Fruit fly (Drosophila melanogaster) whole organism: ENCODE data around the gene Atat.

Experiments
- CG8478 ChIP-seq: fragments of >200 bp; optimal IDR thresholded peaks from 2 replicates; lab custom pipeline; 2018; ENCODE audit warnings: inconsistent platforms
- Dll ChIP-seq: fragments of >200 bp; optimal IDR thresholded peaks from 2 replicates; lab custom pipeline; 2017
- EcR ChIP-seq, 2 experiments: fragments of >200 bp; optimal IDR thresholded peaks; 2 replicates each; lab custom pipeline; 2017; ENCODE audit warnings: missing biosample characterization in 2 of 2, missing genetic modification characterization in 2 of 2, missing genetic modification reagents in 2 of 2
- pan ChIP-seq: fragments of >200 bp; optimal IDR thresholded peaks from 2 replicates; lab custom pipeline; 2017
- psq ChIP-seq: fragments of >200 bp; optimal IDR thresholded peaks from 2 replicates; lab custom pipeline; 2017
- usp ChIP-seq: fragments of >200 bp; optimal IDR thresholded peaks from 2 replicates; lab custom pipeline; 2017; ENCODE audit warnings: missing biosample characterization, missing genetic modification characterization, mixed read lengths

The Atat gene

DNA sequence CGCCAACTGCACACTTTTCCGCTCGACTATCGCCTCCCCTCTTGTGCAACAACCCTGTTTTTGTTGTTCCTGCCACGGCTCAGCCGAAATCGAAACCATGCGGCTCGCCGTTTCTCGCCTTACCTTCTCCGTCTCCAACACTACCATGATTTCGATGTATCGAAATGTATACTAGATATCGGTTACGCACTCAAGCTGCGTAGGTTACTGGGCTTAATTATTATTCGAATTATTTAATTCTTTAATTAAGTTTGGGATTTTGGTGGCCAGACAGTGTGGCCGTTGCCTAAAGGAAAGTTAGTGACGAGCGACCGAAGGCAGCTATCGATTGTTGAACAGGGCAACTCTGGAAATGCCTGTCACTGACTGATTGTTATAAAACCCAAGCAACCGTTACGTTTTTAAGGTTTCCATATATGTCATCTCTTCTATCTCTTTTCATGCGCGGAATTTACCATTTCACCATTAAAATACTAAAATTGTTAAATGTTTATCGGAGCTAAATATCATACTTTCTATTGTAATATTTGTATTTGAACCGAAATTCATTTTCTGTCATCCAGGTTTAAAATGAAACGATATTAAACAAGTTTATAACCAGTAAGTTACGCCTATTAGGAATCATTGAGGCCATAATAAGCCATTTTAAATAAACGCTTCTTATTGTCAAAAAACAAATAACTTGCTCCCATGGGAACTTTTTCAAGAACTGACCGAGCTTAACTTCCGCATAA lies 24.2 kb downstream of the Atat start, which contains the start of gene eIF4E1:
Gene eIF4E1 (minus strand): TSS at position 304 of the 734 bp plus-strand sequence.
- TF ChIP-seq usp (GFP tag; lab: Kevin White, UChicago) (no peak), CG8478 (no peak), Dll (lab: Kevin White, UChicago) (no peak), psq (lab: Kevin White, UChicago) (no peak), EcR (GFP tag; optimal IDR thresholded peaks at IDR 0.05; lab: Kevin White, UChicago) (no peak), pan (no peak)

DNA sequence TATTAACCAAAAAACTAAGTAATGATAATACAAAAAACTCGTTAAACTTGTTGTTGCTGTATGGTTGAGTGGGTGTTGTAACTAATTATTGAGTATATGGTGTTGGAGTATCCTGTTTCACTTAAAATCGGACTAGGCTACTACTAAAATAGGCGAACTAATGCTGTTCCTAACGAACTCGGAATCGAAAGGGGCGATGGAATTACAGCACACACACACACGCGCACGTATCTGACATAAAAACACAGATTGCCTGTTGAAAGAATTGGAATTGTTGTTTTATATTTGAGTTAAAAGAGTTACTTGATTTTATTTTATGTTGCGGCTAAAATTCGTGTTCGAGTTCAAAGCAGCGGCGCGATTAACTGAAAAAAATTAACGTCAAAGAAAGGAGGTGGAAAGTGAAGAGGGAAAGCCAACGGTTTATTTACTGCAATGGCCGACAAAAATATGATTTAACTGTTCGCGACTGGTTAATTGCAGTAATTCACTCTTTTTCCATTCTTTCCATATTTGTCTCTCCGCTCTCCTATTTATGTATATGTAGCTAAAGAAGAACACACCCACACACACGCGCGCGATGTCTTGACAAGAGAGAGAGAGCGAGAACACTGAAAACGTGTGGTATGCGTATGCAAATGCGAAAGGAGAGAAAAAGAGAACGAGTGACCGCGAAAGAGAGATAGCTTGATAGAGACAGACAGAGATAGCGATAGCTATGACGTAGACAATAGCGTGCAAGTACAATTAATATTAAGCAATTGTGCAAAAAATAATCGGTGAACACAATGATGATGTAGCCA lies 25.0 kb downstream of the Atat start:
- no peak for TF ChIP-seq pan
- TF ChIP-seq CG8478, result peak; percentile 48

DNA sequence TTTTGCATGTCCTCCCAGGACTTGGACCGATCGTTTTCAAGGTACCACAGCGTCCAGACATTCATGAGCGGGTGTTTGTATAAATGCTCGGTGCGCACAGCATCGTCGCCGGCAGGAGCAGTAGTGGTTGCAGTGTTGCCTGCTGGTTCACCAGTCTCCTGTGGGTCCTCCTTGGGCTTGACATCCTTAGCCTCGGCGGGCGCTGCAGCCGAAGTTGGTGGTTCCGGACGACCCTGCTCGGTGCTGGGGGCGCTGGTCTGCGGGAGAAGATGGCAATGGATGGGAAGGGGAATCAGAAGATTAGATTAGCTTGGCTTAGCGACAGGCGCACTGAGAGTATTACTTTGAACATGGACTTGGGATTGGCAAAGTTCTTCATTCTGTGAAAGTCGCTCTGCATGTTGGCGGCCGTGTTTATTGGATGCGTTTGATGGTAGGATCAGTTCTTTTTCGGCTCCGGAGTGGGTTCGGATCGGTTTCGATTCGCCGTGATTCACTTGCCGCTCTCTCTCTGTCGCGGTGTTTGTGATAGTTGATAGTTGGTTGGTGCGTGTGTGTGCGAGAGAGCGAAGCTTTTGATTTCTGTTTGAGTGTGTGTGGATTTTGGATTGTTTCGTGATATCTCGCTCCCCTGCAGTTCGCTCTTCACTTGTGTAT lies 25.7 kb downstream of the Atat start:
- TF ChIP-seq pan (no peak), usp (GFP tag; lab: Kevin White, UChicago) (no peak), EcR (GFP tag; optimal IDR thresholded peaks at IDR 0.05; lab: Kevin White, UChicago) (no peak), CG8478 (no peak), Dll (lab: Kevin White, UChicago) (no peak)

DNA sequence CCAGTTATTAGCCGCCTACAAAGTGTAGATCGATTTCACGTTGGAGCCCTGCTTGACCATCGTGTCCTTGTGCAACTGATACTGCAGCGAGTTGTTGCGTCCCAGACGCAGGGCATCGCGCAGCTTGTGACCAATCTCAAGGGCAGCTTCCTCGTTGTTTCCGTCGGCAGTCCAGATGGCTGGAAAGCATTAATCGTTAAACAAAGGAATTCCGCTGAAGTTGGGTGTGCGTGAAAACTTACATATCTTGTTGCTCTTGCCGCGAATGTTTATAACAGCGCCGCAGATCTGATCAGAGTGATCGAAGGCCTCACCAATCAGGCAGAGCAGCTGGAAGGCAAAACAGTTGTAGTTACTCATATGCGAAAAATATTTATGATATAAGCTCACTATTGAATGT lies 26.7 kb downstream of the Atat start:
- TF ChIP-seq Dll (lab: Kevin White, UChicago), result no peak
- TF ChIP-seq EcR (GFP tag; optimal IDR thresholded peaks at IDR 0.05; lab: Kevin White, UChicago), result no peak
- TF ChIP-seq psq (lab: Kevin White, UChicago), result no peak
- TF ChIP-seq pan, result no peak
- no peak for TF ChIP-seq usp (GFP tag; lab: Kevin White, UChicago)

DNA sequence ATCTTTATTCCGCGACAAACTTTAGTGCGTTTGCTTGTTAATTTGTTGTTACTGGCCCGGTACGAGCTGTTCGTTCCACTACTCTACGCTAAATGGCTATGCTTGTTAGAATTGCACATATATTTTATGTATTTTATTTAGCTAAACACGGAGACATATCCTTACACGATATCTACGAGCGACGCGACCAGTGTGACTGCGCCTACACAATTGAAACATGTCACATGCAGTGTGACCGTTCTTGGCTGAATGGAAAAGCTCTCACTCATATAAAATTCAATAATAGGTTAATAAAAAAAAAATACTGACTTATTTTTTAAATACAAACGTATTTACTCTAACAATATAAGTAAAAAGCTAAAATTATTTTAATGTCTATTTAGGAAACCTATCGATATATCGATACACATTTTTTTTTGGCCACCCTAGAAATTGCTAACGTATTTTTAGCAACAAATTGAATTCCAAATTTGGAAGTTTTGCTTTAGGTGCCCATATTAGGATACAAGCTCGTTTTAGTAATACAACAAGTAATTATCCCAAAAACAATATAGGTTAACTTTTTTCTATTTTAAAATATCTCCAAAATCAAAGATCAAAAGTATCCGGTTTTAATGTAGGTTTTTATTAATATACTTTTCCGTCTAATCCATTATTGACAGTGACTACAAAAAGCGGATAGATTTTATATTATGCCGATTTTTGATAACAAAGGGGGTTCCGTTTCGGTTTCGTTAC lies 27.4 kb downstream of the Atat start, which contains the start of gene CG4080:
Gene CG4080 (minus strand): TSS at position 215 of the 738 bp plus-strand sequence.
- TF ChIP-seq psq (lab: Kevin White, UChicago), result no peak
- no peak for TF ChIP-seq EcR (GFP tag; optimal IDR thresholded peaks at IDR 0.05; lab: Kevin White, UChicago)
- no peak for TF ChIP-seq usp (GFP tag; lab: Kevin White, UChicago)
- TF ChIP-seq Dll (lab: Kevin White, UChicago), result no peak
- TF ChIP-seq CG8478, result no peak
- TF ChIP-seq pan, result no peak

DNA sequence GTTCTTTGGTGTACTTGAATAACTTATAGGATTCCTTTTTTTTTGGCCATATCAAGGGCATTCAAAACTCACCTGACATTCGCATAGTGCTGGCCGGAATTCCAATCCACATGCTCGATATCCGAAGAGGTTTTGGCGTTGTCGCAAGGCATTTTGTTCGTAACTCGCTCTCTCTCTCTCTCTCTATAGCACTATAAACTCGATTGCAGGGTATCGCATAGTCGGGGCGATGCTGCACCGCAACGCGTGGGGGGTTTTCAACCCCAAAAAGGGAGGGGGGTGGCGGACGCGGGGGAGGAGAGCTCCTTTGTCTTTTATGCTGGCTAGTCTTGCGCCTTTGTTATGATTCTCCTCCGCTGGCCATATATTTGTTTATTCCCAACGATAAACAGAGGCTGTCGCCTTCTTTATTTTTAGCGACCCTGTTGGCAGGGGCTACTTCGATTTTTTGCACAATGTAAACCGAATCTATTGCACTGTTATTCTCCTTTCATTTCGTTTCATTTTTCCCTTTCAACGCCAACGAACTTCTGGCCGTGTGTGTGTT lies 28.1 kb downstream of the Atat start:
- no peak for TF ChIP-seq usp (GFP tag; lab: Kevin White, UChicago)
- peak in 1 of 2 experiments; percentile 56 for TF ChIP-seq EcR (GFP tag; optimal IDR thresholded peaks at IDR 0.05; lab: Kevin White, UChicago)

DNA sequence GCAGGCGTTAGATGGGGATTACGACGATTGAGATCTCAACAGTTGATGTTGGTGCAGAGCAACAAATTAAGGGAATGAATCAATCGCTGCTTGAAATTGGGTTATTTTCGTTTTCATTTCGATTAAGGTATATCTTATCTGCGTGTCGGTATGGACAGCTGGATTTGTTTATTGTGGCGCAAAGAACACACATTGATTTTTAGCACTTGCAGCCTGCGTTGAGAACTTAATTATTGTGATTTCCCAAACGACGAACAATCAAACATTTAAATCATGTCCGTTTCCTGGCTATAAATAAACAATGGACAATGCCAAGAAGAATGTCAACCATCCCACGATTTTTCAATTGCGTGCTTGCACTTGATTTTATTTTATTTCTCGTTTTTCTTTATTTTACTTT lies 28.5 kb downstream of the Atat start:
- TF ChIP-seq usp (GFP tag; lab: Kevin White, UChicago) (no peak), psq (lab: Kevin White, UChicago) (no peak), EcR (GFP tag; optimal IDR thresholded peaks at IDR 0.05; lab: Kevin White, UChicago) (no peak), CG8478 (no peak), pan (no peak), Dll (lab: Kevin White, UChicago) (no peak)

DNA sequence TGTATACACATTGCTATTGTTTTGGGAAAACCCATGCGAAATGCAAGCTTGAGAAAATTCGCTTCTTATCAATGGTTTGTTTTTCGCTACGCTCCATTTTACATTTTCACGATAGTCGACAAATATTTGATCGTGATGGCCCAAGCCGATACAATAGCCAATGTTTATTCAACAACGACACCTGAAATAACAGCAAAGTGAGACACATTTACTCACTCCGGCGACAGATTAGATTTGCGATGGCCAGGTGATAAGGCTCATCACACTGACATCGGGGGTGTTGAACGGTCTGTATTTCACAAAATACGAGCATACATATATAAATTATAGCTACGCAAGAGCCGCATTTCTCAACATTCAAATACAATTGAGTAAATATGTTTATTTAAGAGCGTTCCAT lies 29.4 kb downstream of the Atat start:
- TF ChIP-seq usp (GFP tag; lab: Kevin White, UChicago) (no peak), EcR (GFP tag; optimal IDR thresholded peaks at IDR 0.05; lab: Kevin White, UChicago) (no peak), psq (lab: Kevin White, UChicago) (no peak)

DNA sequence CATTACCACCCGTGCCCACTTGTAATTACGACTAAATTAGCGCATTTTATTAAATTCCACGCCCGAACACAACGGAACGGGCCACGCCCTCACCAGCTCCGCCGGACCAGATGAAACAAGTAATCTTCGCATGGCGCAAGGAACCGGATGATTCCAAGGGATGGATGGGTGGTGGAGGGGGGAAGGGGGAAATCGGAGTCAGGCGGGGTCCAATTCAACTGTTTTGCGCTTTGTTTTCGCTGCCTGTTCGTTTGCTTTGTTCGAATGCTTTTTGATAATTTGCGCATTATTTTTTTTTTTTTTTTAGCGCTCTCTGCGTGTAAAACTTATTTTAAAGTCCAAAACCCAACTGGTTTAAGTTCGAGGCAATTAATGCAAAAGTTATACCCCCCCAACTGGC lies 29.9 kb downstream of the Atat start:
- TF ChIP-seq usp (GFP tag; lab: Kevin White, UChicago), result no peak
- TF ChIP-seq Dll (lab: Kevin White, UChicago), result no peak
- TF ChIP-seq pan, result no peak
- TF ChIP-seq psq (lab: Kevin White, UChicago), result no peak
- no peak for TF ChIP-seq CG8478
- no peak for TF ChIP-seq EcR (GFP tag; optimal IDR thresholded peaks at IDR 0.05; lab: Kevin White, UChicago)

DNA sequence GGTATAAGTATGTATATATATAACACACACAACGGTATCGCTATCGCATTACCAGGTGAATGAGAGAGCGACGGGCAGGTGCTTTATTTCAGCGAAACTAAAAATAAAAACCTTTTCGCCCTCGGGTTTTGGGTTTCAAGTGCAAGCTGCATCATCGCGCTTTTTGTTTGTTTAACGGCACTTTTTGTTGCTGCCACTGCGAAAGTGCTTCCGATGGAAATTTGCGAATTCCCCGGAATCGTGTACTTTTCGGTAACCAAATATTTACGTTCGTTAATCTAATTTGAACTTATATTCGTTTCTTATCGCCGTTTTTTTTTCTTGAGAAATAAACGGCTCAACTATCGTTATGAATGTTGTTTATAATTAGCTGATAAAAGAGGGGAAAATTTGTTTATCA lies 30.5 kb downstream of the Atat start:
- TF ChIP-seq CG8478, result no peak
- TF ChIP-seq pan, result no peak
- no peak for TF ChIP-seq usp (GFP tag; lab: Kevin White, UChicago)
- TF ChIP-seq psq (lab: Kevin White, UChicago), result no peak
- TF ChIP-seq Dll (lab: Kevin White, UChicago), result no peak
- no peak for TF ChIP-seq EcR (GFP tag; optimal IDR thresholded peaks at IDR 0.05; lab: Kevin White, UChicago)

DNA sequence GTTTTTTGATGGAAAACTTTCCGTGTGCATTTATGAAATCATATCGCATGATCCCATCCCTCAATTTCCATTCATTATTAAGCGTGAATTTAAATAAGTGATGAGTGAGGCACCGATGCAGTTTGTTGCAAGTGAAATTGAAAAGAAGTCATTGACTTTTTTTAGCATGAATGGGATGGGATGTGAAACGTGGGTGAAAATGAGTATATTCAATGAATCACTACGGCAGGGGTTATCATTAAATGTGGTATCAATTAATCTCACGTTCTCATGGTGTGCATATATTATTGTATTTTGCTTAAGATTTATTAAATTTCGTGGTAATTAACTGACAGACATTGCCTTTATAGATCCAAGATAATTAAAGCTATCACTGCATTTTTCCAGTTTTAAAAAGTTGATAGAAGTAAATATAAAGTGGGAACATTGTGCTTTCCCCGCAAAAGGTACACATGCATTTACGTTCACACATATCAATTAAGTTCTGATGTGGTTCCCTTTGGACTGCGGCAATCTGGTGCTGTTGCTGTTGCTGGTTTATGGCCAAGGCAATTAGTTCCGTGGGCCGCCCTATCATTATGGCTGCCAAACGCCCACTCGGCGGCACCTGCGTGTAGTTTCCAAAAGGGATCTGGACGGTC lies 35.1 kb downstream of the Atat start:
- TF ChIP-seq psq (lab: Kevin White, UChicago), result no peak
- no peak for TF ChIP-seq CG8478
- no peak for TF ChIP-seq Dll (lab: Kevin White, UChicago)
- TF ChIP-seq EcR (GFP tag; optimal IDR thresholded peaks at IDR 0.05; lab: Kevin White, UChicago), result no peak
